Fruit fly (Drosophila melanogaster) whole organism, embryonic: ENCODE results near the gene CG3184.
A peak's percentile ranks its signal among the peaks of the same experiment; 100 is the strongest.

Source experiments
- Adf1 ChIP-seq: fragments of 200-800 bp; sonication (Bioruptor generic); IDR thresholded peaks from 2 replicates; pipeline ENCODE4 v1.3.6; 2022; ENCODE audit warnings: missing biosample characterization, missing genetic modification characterization
- Aef1 ChIP-seq: fragments of 200-800 bp; sonication (Bioruptor generic); IDR thresholded peaks from 3 replicates; pipeline ENCODE4 v1.3.6; 2022; ENCODE audit warnings: missing biosample characterization, missing genetic modification characterization
- Awh ChIP-seq: fragments of 200-800 bp; sonication (Bioruptor generic); IDR thresholded peaks from 2 replicates; pipeline ENCODE4, ENCODE4 v1.3.6; 2022; ENCODE audit warnings: missing biosample characterization, missing genetic modification characterization
- CG10565 ChIP-seq: fragments of 200-800 bp; sonication (Bioruptor generic); optimal IDR thresholded peaks from 3 replicates; lab custom pipeline; 2016; ENCODE audit warnings: missing biosample characterization, mild to moderate bottlenecking, missing genetic modification characterization
- CG10654 ChIP-seq: fragments of 200-800 bp; sonication (Bioruptor generic); optimal IDR thresholded peaks from 2 replicates; lab custom pipeline; 2016; ENCODE audit warnings: missing biosample characterization, missing genetic modification characterization
- CG11247 ChIP-seq: fragments of 200-800 bp; sonication (Bioruptor generic); IDR thresholded peaks from 2 replicates; pipeline ENCODE4 v1.3.6; 2022; ENCODE audit warnings: missing biosample characterization, missing genetic modification characterization
- CG12104 ChIP-seq: fragments of 200-800 bp; sonication (Bioruptor generic); optimal IDR thresholded peaks from 3 replicates; lab custom pipeline; 2016; ENCODE audit warnings: missing biosample characterization, missing genetic modification characterization
- CG18619 ChIP-seq: fragments of 200-800 bp; sonication (Bioruptor generic); optimal IDR thresholded peaks from 3 replicates; lab custom pipeline; 2017; ENCODE audit warnings: missing biosample characterization, mild to moderate bottlenecking, missing genetic modification characterization
- CG2712 ChIP-seq: fragments of 200-800 bp; optimal IDR thresholded peaks from 3 replicates; lab custom pipeline; 2019; ENCODE audit warnings: missing biosample characterization, mild to moderate bottlenecking, missing genetic modification characterization, moderate library complexity
- CG31388 ChIP-seq: fragments of 200-800 bp; sonication (Bioruptor generic); optimal IDR thresholded peaks from 2 replicates; lab custom pipeline; 2016; ENCODE audit warnings: missing biosample characterization, missing genetic modification characterization
- CG4282 ChIP-seq: fragments of 200-800 bp; sonication (Bioruptor generic); optimal IDR thresholded peaks from 2 replicates; lab custom pipeline; 2016; ENCODE audit warnings: missing biosample characterization, missing genetic modification characterization
- CG43689 ChIP-seq: fragments of 200-800 bp; sonication (Bioruptor generic); IDR thresholded peaks from 2 replicates; pipeline ENCODE4 v1.3.6; 2022; ENCODE audit warnings: missing biosample characterization, missing genetic modification characterization
- CG4404 ChIP-seq: fragments of 200-800 bp; sonication (Bioruptor generic); IDR thresholded peaks from 2 replicates; pipeline ENCODE4 v1.3.6; 2022; ENCODE audit warnings: missing biosample characterization, missing genetic modification characterization
- CG6254 ChIP-seq: fragments of 200-800 bp; sonication (Bioruptor generic); optimal IDR thresholded peaks from 3 replicates; lab custom pipeline; 2017; ENCODE audit warnings: mild to moderate bottlenecking, missing biosample characterization, missing genetic modification reagents, missing genetic modification characterization
- CG7786 ChIP-seq: fragments of 200-800 bp; sonication (Bioruptor generic); optimal IDR thresholded peaks from 2 replicates; lab custom pipeline; 2016; ENCODE audit warnings: missing biosample characterization, missing genetic modification characterization
- CG8765 ChIP-seq: fragments of 200-800 bp; sonication (Bioruptor generic); IDR thresholded peaks from 2 replicates; pipeline ENCODE4 v1.3.6; 2022; ENCODE audit warnings: missing biosample characterization, missing genetic modification characterization
- CG8944 ChIP-seq: fragments of 200-800 bp; sonication (Bioruptor generic); optimal IDR thresholded peaks from 3 replicates; lab custom pipeline; 2016; ENCODE audit warnings: missing biosample characterization, missing genetic modification characterization
- CkIIα-i1 ChIP-seq: fragments of 200-800 bp; sonication (Bioruptor generic); IDR thresholded peaks from 2 replicates; pipeline ENCODE4 v1.3.6; 2022; ENCODE audit warnings: missing biosample characterization, missing genetic modification characterization
- Dip2 ChIP-seq: fragments of 200-800 bp; sonication (Bioruptor generic); IDR thresholded peaks from 2 replicates; pipeline ENCODE4 v1.3.6; 2022; ENCODE audit warnings: missing biosample characterization, missing genetic modification characterization
- Dll ChIP-seq: fragments of 200-800 bp; sonication (Bioruptor generic); IDR thresholded peaks from 4 replicates; pipeline ENCODE4 v1.3.6; 2022; ENCODE audit warnings: missing biosample characterization, missing genetic modification characterization; ENCODE audit not compliant: partially characterized antibody
- Ets65A ChIP-seq: fragments of 200-800 bp; sonication (Bioruptor generic); peaks from one replicate; lab custom pipeline; 2016; ENCODE audit warnings: missing biosample characterization, missing genetic modification characterization
- Hsf ChIP-seq: fragments of 200-800 bp; sonication (Bioruptor generic); optimal IDR thresholded peaks from 3 replicates; lab custom pipeline; 2016; ENCODE audit warnings: missing biosample characterization, missing genetic modification characterization
- Lhr ChIP-seq: fragments of 200-800 bp; sonication (Bioruptor generic); optimal IDR thresholded peaks from 3 replicates; lab custom pipeline; 2017; ENCODE audit warnings: mild to moderate bottlenecking, missing biosample characterization, missing genetic modification reagents, missing genetic modification characterization
- NC2β ChIP-seq: fragments of 200-800 bp; sonication (Bioruptor generic); optimal IDR thresholded peaks from 2 replicates; lab custom pipeline; 2016; ENCODE audit warnings: missing biosample characterization, missing genetic modification characterization
- Rfx ChIP-seq: fragments of 200-800 bp; sonication (Bioruptor generic); IDR thresholded peaks from 2 replicates; pipeline ENCODE4 v1.3.6; 2022; ENCODE audit warnings: missing biosample characterization, missing genetic modification characterization
- Side ChIP-seq: fragments of 200-800 bp; sonication (Bioruptor generic); optimal IDR thresholded peaks from 2 replicates; lab custom pipeline; 2016; ENCODE audit warnings: missing biosample characterization, missing genetic modification characterization
- Xrp1 ChIP-seq: fragments of 200-800 bp; sonication (Bioruptor generic); IDR thresholded peaks from 2 replicates; pipeline ENCODE4 v1.3.6; 2022; ENCODE audit warnings: missing biosample characterization, missing genetic modification characterization
- ac ChIP-seq: fragments of 200-800 bp; sonication (Bioruptor generic); optimal IDR thresholded peaks from 3 replicates; lab custom pipeline; 2017; ENCODE audit warnings: missing biosample characterization, mild to moderate bottlenecking, missing genetic modification characterization
- amos ChIP-seq: fragments of 200-800 bp; sonication (Bioruptor generic); IDR thresholded peaks from 2 replicates; pipeline ENCODE4 v1.3.6; 2022; ENCODE audit warnings: missing biosample characterization, missing genetic modification characterization; ENCODE audit not compliant: partially characterized antibody
- bowl ChIP-seq: fragments of 200-800 bp; sonication (Bioruptor generic); IDR thresholded peaks from 2 replicates; pipeline ENCODE4 v1.3.6; 2022; ENCODE audit warnings: missing biosample characterization, missing genetic modification characterization
- corto ChIP-seq: fragments of 200-800 bp; sonication (Bioruptor generic); optimal IDR thresholded peaks from 2 replicates; lab custom pipeline; 2016; ENCODE audit warnings: missing biosample characterization, mild to moderate bottlenecking, missing genetic modification characterization, moderate library complexity
- crc ChIP-seq: fragments of 200-800 bp; sonication (Bioruptor generic); optimal IDR thresholded peaks from 2 replicates; lab custom pipeline; 2016; ENCODE audit warnings: missing biosample characterization, missing genetic modification characterization
- disco-r ChIP-seq: fragments of 200-800 bp; sonication (Bioruptor generic); optimal IDR thresholded peaks from 2 replicates; lab custom pipeline; 2016; ENCODE audit warnings: missing biosample characterization, missing genetic modification characterization
- grn ChIP-seq: fragments of 200-800 bp; sonication (Bioruptor generic); optimal IDR thresholded peaks from 3 replicates; lab custom pipeline; 2017; ENCODE audit warnings: missing biosample characterization, missing genetic modification characterization
- gro ChIP-seq: fragments of 200-800 bp; sonication (Bioruptor generic); optimal IDR thresholded peaks from 2 replicates; lab custom pipeline; 2016; ENCODE audit warnings: missing biosample characterization, missing genetic modification characterization
- hb ChIP-seq: fragments of 200-800 bp; sonication (Bioruptor generic); IDR thresholded peaks from 3 replicates; pipeline ENCODE4 v1.3.6; 2022; ENCODE audit warnings: missing biosample characterization, missing genetic modification characterization; ENCODE audit not compliant: partially characterized antibody
- her ChIP-seq: fragments of 200-800 bp; sonication (Bioruptor generic); optimal IDR thresholded peaks from 2 replicates; lab custom pipeline; 2016; ENCODE audit warnings: missing biosample characterization, missing genetic modification characterization
- kni ChIP-seq: fragments of 200-800 bp; sonication (Bioruptor generic); optimal IDR thresholded peaks from 3 replicates; lab custom pipeline; 2017; ENCODE audit warnings: mild to moderate bottlenecking, missing biosample characterization, missing genetic modification reagents, missing genetic modification characterization
- knrl ChIP-seq: fragments of 200-800 bp; sonication (Bioruptor generic); IDR thresholded peaks from 3 replicates; pipeline ENCODE4 v1.3.6; 2022; ENCODE audit warnings: missing biosample characterization, missing genetic modification characterization; ENCODE audit not compliant: partially characterized antibody
- lab ChIP-seq: fragments of 200-800 bp; sonication (Bioruptor generic); optimal IDR thresholded peaks from 3 replicates; lab custom pipeline; 2017; ENCODE audit warnings: missing biosample characterization, missing genetic modification characterization, mild to moderate bottlenecking, moderate library complexity, missing genetic modification reagents
- lbe ChIP-seq: fragments of 200-800 bp; sonication (Bioruptor generic); optimal IDR thresholded peaks from 2 replicates; lab custom pipeline; 2016; ENCODE audit warnings: missing biosample characterization, mild to moderate bottlenecking, missing genetic modification characterization
- nau ChIP-seq: fragments of 200-800 bp; sonication (Bioruptor generic); optimal IDR thresholded peaks from 3 replicates; lab custom pipeline; 2017; ENCODE audit warnings: missing biosample characterization, mild to moderate bottlenecking, missing genetic modification characterization, missing genetic modification reagents
- oc ChIP-seq: fragments of 200-800 bp; sonication (Bioruptor generic); optimal IDR thresholded peaks from 2 replicates; lab custom pipeline; 2018; ENCODE audit warnings: missing biosample characterization, mild to moderate bottlenecking, missing genetic modification characterization, moderate library complexity
- odd ChIP-seq: fragments of 200-800 bp; sonication (Bioruptor generic); optimal IDR thresholded peaks from 2 replicates; lab custom pipeline; 2017; ENCODE audit warnings: missing biosample characterization, mild to moderate bottlenecking, missing genetic modification characterization
- otp ChIP-seq: fragments of 200-800 bp; sonication (Bioruptor generic); IDR thresholded peaks from 3 replicates; pipeline ENCODE4, ENCODE4 v1.3.6; 2022; ENCODE audit warnings: missing biosample characterization, missing genetic modification characterization
- sqz ChIP-seq: fragments of 200-800 bp; sonication (Bioruptor generic); optimal IDR thresholded peaks from 3 replicates; lab custom pipeline; 2018; ENCODE audit warnings: missing biosample characterization, mild to moderate bottlenecking, missing genetic modification characterization
- tap ChIP-seq: fragments of 200-800 bp; optimal IDR thresholded peaks from 3 replicates; lab custom pipeline; 2019; ENCODE audit warnings: missing biosample characterization, mild to moderate bottlenecking, missing genetic modification characterization, moderate library complexity
- vfl ChIP-seq: fragments of 200-800 bp; sonication (Bioruptor generic); optimal IDR thresholded peaks from 2 replicates; lab custom pipeline; 2016; ENCODE audit warnings: missing biosample characterization, missing genetic modification characterization
- zf30C ChIP-seq: fragments of 200-800 bp; sonication (Bioruptor generic); optimal IDR thresholded peaks from 3 replicates; lab custom pipeline; 2018; ENCODE audit warnings: missing biosample characterization, mild to moderate bottlenecking, missing genetic modification characterization

CG3184 gene

dm6 chrX:6678635-6679501 is 9.7 kb downstream of the CG3184 start, which contains the start of gene ND-ASHI (continued):
- TF ChIP-seq CG8944 (GFP tag; lab: Kevin White, UChicago) (peak; percentile 83), CG43689 (GFP tag; lab: Robert Waterston, UW) (peak; percentile 87), Side (peak; percentile 87), nau (GFP tag; lab: Kevin White, UChicago) (no peak), Adf1 (GFP tag; lab: Robert Waterston, UW) (peak; percentile 80), CG8765 (GFP tag; lab: Robert Waterston, UW) (peak; percentile 94), lab (GFP tag; lab: Kevin White, UChicago) (peak; percentile 98), CG10654 (GFP tag; lab: Kevin White, UChicago) (peak; percentile 87), CG31388 (GFP tag; lab: Kevin White, UChicago) (peak; percentile 79), otp (peak; percentile 94), gro (GFP tag; lab: Kevin White, UChicago) (peak; percentile 97), sqz (no peak), disco-r (GFP tag; lab: Kevin White, UChicago) (peak; percentile 90), NC2β (peak; percentile 88), zf30C (GFP tag; lab: Kevin White, UChicago) (no peak), Awh (GFP tag; lab: Robert Waterston, UW) (peak; percentile 94), Dip2 (GFP tag; lab: Robert Waterston, UW) (no peak), CG6254 (GFP tag; lab: Kevin White, UChicago) (peak; percentile 90), hb (GFP tag; lab: Robert Waterston, UW) (no peak), tap (peak; percentile 88), amos (no peak), CG18619 (GFP tag; lab: Kevin White, UChicago) (peak; percentile 93), bowl (GFP tag; lab: Robert Waterston, UW) (peak; percentile 81; the same call in 1 of the 2 replicates), Lhr (GFP tag; lab: Kevin White, UChicago) (peak; percentile 79), CG4404 (peak; percentile 85), CkIIα-i1 (peak; percentile 75), CG2712 (tag; lab: Kevin White, UChicago) (peak; percentile 91), CG11247 (GFP tag; lab: Robert Waterston, UW) (peak; percentile 97), crc (GFP tag; lab: Kevin White, UChicago) (peak; percentile 85), Aef1 (peak; percentile 95), Dll (no peak), lbe (peak; percentile 93), CG12104 (GFP tag; lab: Kevin White, UChicago) (peak; percentile 90), Rfx (GFP tag; lab: Robert Waterston, UW) (peak; percentile 98), Ets65A (GFP tag; lab: Kevin White, UChicago) (peak; percentile 98), odd (GFP tag; lab: Kevin White, UChicago) (peak; percentile 92), knrl (GFP tag; lab: Robert Waterston, UW) (no peak), Xrp1 (peak; percentile 96), corto (GFP tag; lab: Kevin White, UChicago) (peak; percentile 84), CG7786 (GFP tag; lab: Kevin White, UChicago) (peak; percentile 88), oc (peak; percentile 90), kni (GFP tag; lab: Kevin White, UChicago) (peak; percentile 34), CG4282 (GFP tag; lab: Kevin White, UChicago) (peak; percentile 68), grn (peak; percentile 22), vfl (GFP tag; lab: Kevin White, UChicago) (peak; percentile 93), her (GFP tag; lab: Kevin White, UChicago) (peak; percentile 84), CG10565 (GFP tag; lab: Kevin White, UChicago) (peak; percentile 78), ac (GFP tag; lab: Kevin White, UChicago) (peak; percentile 74), Hsf (GFP tag; lab: Kevin White, UChicago) (peak; percentile 95)
